Worm (Caenorhabditis elegans): Measurements from ENCODE around the gene ify-1.
A peak's percentile ranks its signal among the peaks of the same experiment; 100 is the strongest.

DNA sequence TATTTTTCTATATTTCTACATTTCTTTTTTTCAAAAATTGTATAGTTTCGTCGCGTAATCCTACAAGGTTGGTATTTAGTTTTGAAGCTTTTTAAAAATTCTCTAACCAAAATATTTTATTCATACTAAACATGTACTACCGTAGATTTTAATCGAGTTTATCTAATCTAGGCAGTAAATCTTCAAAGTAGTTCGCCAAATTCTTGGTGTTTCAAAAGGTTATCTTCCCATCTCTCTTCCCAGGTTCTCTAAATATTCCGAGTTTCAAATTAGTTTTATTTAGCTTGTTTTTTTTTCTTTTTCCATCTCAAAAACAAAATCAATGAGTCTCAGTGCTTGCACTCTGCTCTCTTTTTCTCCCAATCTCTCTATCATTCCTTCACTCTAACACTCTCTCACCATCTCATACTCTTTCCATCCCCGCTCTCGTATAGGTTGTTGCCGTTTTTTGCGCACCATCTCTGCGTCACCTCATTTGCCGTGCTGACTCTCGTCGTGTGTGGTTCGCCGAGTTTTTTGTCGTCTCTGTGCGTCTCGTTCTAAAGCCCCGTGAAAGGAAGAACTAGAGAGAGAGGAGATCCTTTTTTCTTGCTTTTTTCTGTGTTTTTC lies 37.9 kb downstream of the ify-1 start:
- no peak for TF ChIP-seq nhr-10 (tag; optimal IDR thresholded peaks at IDR 0.05)
- peak; percentile 35 to 85 for TF ChIP-seq mdl-1 (tag; optimal IDR thresholded peaks at IDR 0.05)
- TF ChIP-seq ceh-82 (tag; optimal IDR thresholded peaks at IDR 0.05) = no peak
- TF ChIP-seq madf-5 (GFP tag; IDR thresholded peaks at IDR 0.05) = no peak
- TF ChIP-seq ama-1 (optimal IDR thresholded peaks at IDR 0.05) = no peak
- no peak for TF ChIP-seq Y75B8A.6 (GFP tag; IDR thresholded peaks at IDR 0.05)
- TF ChIP-seq nhr-25 (tag; optimal IDR thresholded peaks at IDR 0.05; ENCODE audit: borderline replicate concordance, insufficient read depth) = no peak
